Fruit fly (Drosophila melanogaster): ENCODE results near the gene lmgA.

lmgA gene

dm6 chr2L:8488735-8489134, 39.7 kb downstream of the lmgA start, which contains the start of gene CG13088 (continued):
- TF ChIP-seq ftz-f1 (GFP tag; optimal IDR thresholded peaks at IDR 0.05) (no peak), CG2202 (tag; optimal IDR thresholded peaks at IDR 0.05) (no peak), lbe (GFP tag; optimal IDR thresholded peaks at IDR 0.05) (no peak), CG3847 (GFP tag; IDR thresholded peaks at IDR 0.05) (peak; percentile 67), sisA (GFP tag; IDR thresholded peaks at IDR 0.05) (no peak), Kr (GFP tag; optimal IDR thresholded peaks at IDR 0.05) (no peak), ci (GFP tag; IDR thresholded peaks at IDR 0.05) (0 out of 3 replicates have a peak, but pooled peaks have one; percentile 37), lilli (GFP tag; optimal IDR thresholded peaks at IDR 0.05) (peak; percentile 6), CG1602 (GFP tag; optimal IDR thresholded peaks at IDR 0.05) (peak; percentile 6), tap (tag; optimal IDR thresholded peaks at IDR 0.05) (no peak), klu (GFP tag; IDR thresholded peaks at IDR 0.05) (no peak), CG34376 (GFP tag; optimal IDR thresholded peaks at IDR 0.05) (no peak), Hr3 (GFP tag; optimal IDR thresholded peaks at IDR 0.05) (peak; percentile 14), mam (GFP tag; optimal IDR thresholded peaks at IDR 0.05) (peak; percentile 60), CG13296 (GFP tag; optimal IDR thresholded peaks at IDR 0.05) (no peak), CG12155 (GFP tag; optimal IDR thresholded peaks at IDR 0.05) (peak; percentile 42), btn (GFP tag; optimal IDR thresholded peaks at IDR 0.05) (no peak), sug (tag; optimal IDR thresholded peaks at IDR 0.05) (peak; percentile 28), YL-1 (GFP tag; optimal IDR thresholded peaks at IDR 0.05) (peak; percentile 3), grau (tag; optimal IDR thresholded peaks at IDR 0.05) (no peak), CG5180 (GFP tag; optimal IDR thresholded peaks at IDR 0.05) (no peak), dm (GFP tag; optimal IDR thresholded peaks at IDR 0.05) (peak; percentile 67), CG12104 (GFP tag; optimal IDR thresholded peaks at IDR 0.05) (no peak), CG4328 (GFP tag; optimal IDR thresholded peaks at IDR 0.05) (no peak), ken (GFP tag; IDR thresholded peaks at IDR 0.05) (peak; percentile 39; the same call in 1 of the 3 replicates), pzg (GFP tag; optimal IDR thresholded peaks at IDR 0.05) (peak; percentile 75), CG2889 (GFP tag; IDR thresholded peaks at IDR 0.05) (no peak), CG8388 (GFP tag; optimal IDR thresholded peaks at IDR 0.05) (no peak), BEAF-32 (GFP tag; optimal IDR thresholded peaks at IDR 0.05) (peak; percentile 21), run (tag; optimal IDR thresholded peaks at IDR 0.05) (no peak), bcd (GFP tag; optimal IDR thresholded peaks at IDR 0.05) (peak; percentile 18), sima (GFP tag; optimal IDR thresholded peaks at IDR 0.05) (no peak), cas (GFP tag; IDR thresholded peaks at IDR 0.05) (no peak), Stat92E (GFP tag; optimal IDR thresholded peaks at IDR 0.05) (peak in 1 of 3 experiments; percentile 22), CG11093 (GFP tag; IDR thresholded peaks at IDR 0.05) (no peak), lmd (GFP tag; IDR thresholded peaks at IDR 0.05) (no peak; the same call in 1 of the 2 replicates), BtbVII (GFP tag; optimal IDR thresholded peaks at IDR 0.05) (no peak), CG5245 (GFP tag; optimal IDR thresholded peaks at IDR 0.05) (no peak), H15 (GFP tag; IDR thresholded peaks at IDR 0.05) (no peak), croc (GFP tag; conservative IDR thresholded peaks at IDR 0.05) (no peak; the same call in 2 of the 3 replicates), ham (GFP tag; IDR thresholded peaks at IDR 0.05) (no peak), Bteb2 (GFP tag; optimal IDR thresholded peaks at IDR 0.05) (peak; percentile 35), Hand (GFP tag; optimal IDR thresholded peaks at IDR 0.05) (no peak), CG30403 (GFP tag; optimal IDR thresholded peaks at IDR 0.05) (peak; percentile 29), nau (GFP tag; optimal IDR thresholded peaks at IDR 0.05) (no peak), CG3163 (GFP tag; optimal IDR thresholded peaks at IDR 0.05) (peak; percentile 27), CG6813 (GFP tag; optimal IDR thresholded peaks at IDR 0.05) (no peak), dimm (GFP tag; IDR thresholded peaks at IDR 0.05) (no peak), Six4 (GFP tag; optimal IDR thresholded peaks at IDR 0.05) (no peak), NfI (GFP tag; optimal IDR thresholded peaks at IDR 0.05) (peak; percentile 55), CG31388 (GFP tag; optimal IDR thresholded peaks at IDR 0.05) (no peak), bsh (GFP tag; optimal IDR thresholded peaks at IDR 0.05) (no peak)
